Worm (Caenorhabditis elegans) whole organism, midembryonic: Measurements from ENCODE around the gene unc-61.

Source experiments
- T22C8.4 ChIP-seq: fragments of 200-800 bp; sonication (Bioruptor generic); IDR thresholded peaks from 2 replicates; pipeline ENCODE4 v1.3.6; 2022; ENCODE audit warnings: missing genetic modification characterization, missing compliant biosample characterization
- cog-1 ChIP-seq: sonication (generic microtip); optimal IDR thresholded peaks from 2 replicates; lab custom pipeline; 2016; ENCODE audit warnings: missing genetic modification characterization, missing compliant biosample characterization
- flt-1 ChIP-seq: fragments of 200-800 bp; sonication (Bioruptor generic); IDR thresholded peaks from 2 replicates; pipeline ENCODE4 v1.3.6; 2022; ENCODE audit warnings: missing genetic modification characterization, missing compliant biosample characterization
- klf-2 ChIP-seq: fragments of 200-800 bp; sonication (Bioruptor generic); conservative IDR thresholded peaks from 2 replicates; pipeline ENCODE4 v1.3.6; 2022; ENCODE audit warnings: missing genetic modification reagents, missing genetic modification characterization, missing compliant biosample characterization
- med-1 ChIP-seq: sonication (generic microtip); optimal IDR thresholded peaks from 2 replicates; lab custom pipeline; 2017; ENCODE audit warnings: missing genetic modification characterization, mild to moderate bottlenecking, missing compliant biosample characterization, antibody characterized with exemption, missing genetic modification reagents; ENCODE audit not compliant: insufficient read depth
- ref-1 ChIP-seq: fragments of 200-800 bp; sonication (Bioruptor generic); conservative IDR thresholded peaks from 2 replicates; pipeline ENCODE4 v1.3.6; 2022; ENCODE audit warnings: missing genetic modification reagents, missing genetic modification characterization, missing compliant biosample characterization
- tab-1 ChIP-seq: fragments of 200-800 bp; sonication (Bioruptor generic); IDR thresholded peaks from 2 replicates; pipeline ENCODE4 v1.3.6; 2022; ENCODE audit warnings: missing genetic modification characterization, missing compliant biosample characterization
- ztf-29 ChIP-seq: fragments of 200-800 bp; sonication (Bioruptor generic); IDR thresholded peaks from 2 replicates; pipeline ENCODE4 v1.3.6; 2022; ENCODE audit warnings: missing genetic modification reagents, missing genetic modification characterization, missing compliant biosample characterization

- TF ChIP-seq flt-1 (GFP tag; lab: Robert Waterston, UW) = no peak
- TF ChIP-seq med-1 (GFP tag; lab: Kevin White, UChicago) = no peak
- no peak for TF ChIP-seq klf-2 (GFP tag; lab: Robert Waterston, UW)
- TF ChIP-seq ref-1 (GFP tag; lab: Robert Waterston, UW) = no peak
- TF ChIP-seq T22C8.4 = no peak
- TF ChIP-seq tab-1 (GFP tag; lab: Robert Waterston, UW) = no peak
- TF ChIP-seq cog-1 (tag; lab: Kevin White, UChicago) = no peak
- TF ChIP-seq ztf-29 (GFP tag; lab: Robert Waterston, UW) = no peak
Measured at ce11 chrV:14763582-14763981, 29.5 kb upstream of the unc-61 start.
